Fruit fly (Drosophila melanogaster): ENCODE measurements around the gene RpL7.
A peak's percentile ranks its signal among the peaks of the same experiment; 100 is the strongest.

RpL7 gene

DNA sequence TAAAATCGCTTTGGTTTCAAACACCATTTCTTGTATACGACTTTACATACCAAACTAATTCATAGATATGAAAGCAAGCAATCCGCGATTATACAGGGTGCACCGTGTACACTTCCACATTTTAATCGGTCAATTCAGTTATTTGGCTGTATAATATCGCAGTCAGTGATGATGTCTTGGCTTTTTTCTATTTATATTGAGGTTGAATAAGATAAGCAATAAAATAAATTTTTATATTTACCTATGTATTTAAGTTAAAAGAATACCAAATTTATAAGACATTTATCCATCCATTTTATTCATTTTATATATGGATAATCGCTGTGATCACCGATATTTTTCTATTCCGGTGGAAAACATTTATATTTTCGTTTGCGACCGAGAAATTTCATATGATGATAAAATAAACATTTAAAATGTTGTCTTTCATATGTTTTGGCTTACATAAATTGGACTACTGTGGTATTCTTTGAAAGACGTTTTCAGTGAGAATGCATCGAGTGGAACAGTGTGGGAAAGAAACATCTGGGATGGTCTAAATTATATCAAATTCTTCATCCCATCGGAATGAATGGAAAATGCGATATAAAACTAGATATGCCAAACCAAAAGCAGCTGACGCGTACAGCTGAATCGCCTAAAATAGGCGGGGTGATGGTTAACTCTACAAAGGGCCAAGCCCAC is 26.1 kb downstream of the RpL7 start, which contains the start of gene CG5708 (continued):
- no peak for TF ChIP-seq CG7368 (GFP tag; optimal IDR thresholded peaks at IDR 0.05)
- no peak for TF ChIP-seq fd85E (GFP tag; optimal IDR thresholded peaks at IDR 0.05)
- TF ChIP-seq ss (GFP tag; optimal IDR thresholded peaks at IDR 0.05): peak in 1 of 2 experiments; percentile 20
- no peak for TF ChIP-seq CG10631 (GFP tag; optimal IDR thresholded peaks at IDR 0.05)
- no peak for TF ChIP-seq net (GFP tag; optimal IDR thresholded peaks at IDR 0.05)
- no peak for TF ChIP-seq CG11294 (GFP tag; IDR thresholded peaks at IDR 0.05)
- no peak for TF ChIP-seq vri (GFP tag; optimal IDR thresholded peaks at IDR 0.05)
- peak; percentile 18 for TF ChIP-seq cyc (GFP tag; optimal IDR thresholded peaks at IDR 0.05)
- no peak for TF ChIP-seq fd59A (GFP tag; optimal IDR thresholded peaks at IDR 0.05)
- TF ChIP-seq CG6808 (GFP tag; optimal IDR thresholded peaks at IDR 0.05): no peak
- TF ChIP-seq dsx (GFP tag; optimal IDR thresholded peaks at IDR 0.05; ENCODE audit: poor library complexity, severe bottlenecking): peak; percentile 35
- no peak for TF ChIP-seq Eip75B (GFP tag; optimal IDR thresholded peaks at IDR 0.05)
- TF ChIP-seq salr (GFP tag; optimal IDR thresholded peaks at IDR 0.05): no peak
- TF ChIP-seq Hr4 (GFP tag; optimal IDR thresholded peaks at IDR 0.05): no peak
- no peak for TF ChIP-seq CG8319 (GFP tag; optimal IDR thresholded peaks at IDR 0.05)
- no peak for TF ChIP-seq CG6163 (GFP tag; IDR thresholded peaks at IDR 0.05)
- TF ChIP-seq CG15336 (GFP tag; IDR thresholded peaks at IDR 0.05): no peak
- no peak for TF ChIP-seq CG32006 (GFP tag; optimal IDR thresholded peaks at IDR 0.05)
- TF ChIP-seq CG1621 (tag; optimal IDR thresholded peaks at IDR 0.05): no peak
- TF ChIP-seq acj6 (GFP tag; optimal IDR thresholded peaks at IDR 0.05): no peak
- peak; percentile 9 for TF ChIP-seq Sox14 (GFP tag; optimal IDR thresholded peaks at IDR 0.05)
- no peak for TF ChIP-seq Hr38 (GFP tag; optimal IDR thresholded peaks at IDR 0.05)
- no peak for TF ChIP-seq spab (GFP tag; optimal IDR thresholded peaks at IDR 0.05)
- TF ChIP-seq Eip78C (GFP tag): peak; percentile 63
- TF ChIP-seq dac (GFP tag; optimal IDR thresholded peaks at IDR 0.05): no peak
- no peak for TF ChIP-seq Sox102F (GFP tag; optimal IDR thresholded peaks at IDR 0.05)
- no peak for TF ChIP-seq Smox (GFP tag; optimal IDR thresholded peaks at IDR 0.05)
- TF ChIP-seq Blimp-1 (GFP tag; optimal IDR thresholded peaks at IDR 0.05): no peak
- no peak for TF ChIP-seq CG8632 (GFP tag; optimal IDR thresholded peaks at IDR 0.05)
- no peak for TF ChIP-seq svp (GFP tag)
- no peak for TF ChIP-seq CG6854 (GFP tag; optimal IDR thresholded peaks at IDR 0.05)
- peak; percentile 31 for TF ChIP-seq CG3032 (tag; optimal IDR thresholded peaks at IDR 0.05)
- no peak for TF ChIP-seq CG11902 (GFP tag; optimal IDR thresholded peaks at IDR 0.05)
- TF ChIP-seq CG11762 (GFP tag; optimal IDR thresholded peaks at IDR 0.05; ENCODE audit: insufficient read depth): no peak
- TF ChIP-seq Gug (GFP tag; IDR thresholded peaks at IDR 0.05): no peak
- TF ChIP-seq Ets96B (tag; optimal IDR thresholded peaks at IDR 0.05): no peak
- TF ChIP-seq fkh (GFP tag; optimal IDR thresholded peaks at IDR 0.05): peak; percentile 36
- TF ChIP-seq lz (GFP tag; optimal IDR thresholded peaks at IDR 0.05): peak; percentile 13
- TF ChIP-seq OdsH (GFP tag; optimal IDR thresholded peaks at IDR 0.05): no peak
- no peak for TF ChIP-seq CG31627 (GFP tag; optimal IDR thresholded peaks at IDR 0.05)
- no peak for TF ChIP-seq eg (GFP tag; IDR thresholded peaks at IDR 0.05)

DNA sequence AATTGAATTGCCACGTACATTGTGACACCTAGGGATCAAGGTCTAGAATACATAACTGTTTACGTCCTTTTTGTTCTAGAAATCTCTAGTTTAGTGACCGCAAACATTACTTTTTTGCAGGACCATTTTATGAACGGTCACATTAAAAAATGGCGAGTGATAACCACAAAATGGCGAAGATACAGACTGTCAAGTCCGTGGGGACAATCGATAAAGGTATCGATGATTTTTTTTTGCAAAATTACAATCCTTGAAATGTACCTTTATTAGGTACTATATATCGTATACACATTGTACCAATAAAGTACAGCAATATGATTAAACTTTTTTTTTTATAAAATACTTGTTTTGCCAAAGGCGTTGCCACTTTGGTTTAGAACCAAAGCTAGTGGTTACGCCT is 29.7 kb downstream of the RpL7 start:
- TF ChIP-seq acj6 (GFP tag; optimal IDR thresholded peaks at IDR 0.05) (no peak), Eip78C (GFP tag) (peak; percentile 40), achi (GFP tag; optimal IDR thresholded peaks at IDR 0.05) (peak; percentile 9)
